Fruit fly (Drosophila melanogaster) whole organism, prepupa: Measurements from ENCODE around the gene pros.

Source experiments
- CG10669 ChIP-seq: fragments of 200-800 bp; sonication (Bioruptor generic); optimal IDR thresholded peaks from 3 replicates; lab custom pipeline; 2018; ENCODE audit warnings: missing biosample characterization, mild to moderate bottlenecking, missing genetic modification characterization, moderate library complexity
- CG11902 ChIP-seq: fragments of 200-800 bp; sonication (Bioruptor generic); optimal IDR thresholded peaks from 3 replicates; lab custom pipeline; 2016; ENCODE audit warnings: missing biosample characterization, missing genetic modification characterization
- CG1621 ChIP-seq: fragments of 200-800 bp; sonication (Bioruptor generic); optimal IDR thresholded peaks from 3 replicates; lab custom pipeline; 2018; ENCODE audit warnings: missing biosample characterization, mild to moderate bottlenecking, missing genetic modification characterization
- CG16779 ChIP-seq: fragments of 200-800 bp; sonication (Bioruptor generic); optimal IDR thresholded peaks from 3 replicates; lab custom pipeline; 2017; ENCODE audit warnings: missing biosample characterization, mild to moderate bottlenecking, missing genetic modification characterization
- CG3032 ChIP-seq: fragments of 200-800 bp; optimal IDR thresholded peaks from 2 replicates; lab custom pipeline; 2019; ENCODE audit warnings: missing biosample characterization, mild to moderate bottlenecking, missing genetic modification characterization, moderate library complexity
- CG34406 ChIP-seq: fragments of 200-800 bp; sonication (Bioruptor generic); optimal IDR thresholded peaks from 3 replicates; lab custom pipeline; 2016; ENCODE audit warnings: missing biosample characterization, missing genetic modification characterization
- CG4318 ChIP-seq: fragments of 200-800 bp; sonication (Bioruptor generic); optimal IDR thresholded peaks from 3 replicates; lab custom pipeline; 2017; ENCODE audit warnings: missing biosample characterization, mild to moderate bottlenecking, missing genetic modification characterization
- CG6276 ChIP-seq: fragments of 200-800 bp; sonication (Bioruptor generic); optimal IDR thresholded peaks from 2 replicates; lab custom pipeline; 2017; ENCODE audit warnings: missing biosample characterization, mild to moderate bottlenecking, missing genetic modification characterization
- CG6808 ChIP-seq: fragments of 200-800 bp; sonication (Bioruptor generic); optimal IDR thresholded peaks from 3 replicates; lab custom pipeline; 2017; ENCODE audit warnings: missing biosample characterization, missing genetic modification characterization, mild to moderate bottlenecking, moderate library complexity, missing genetic modification reagents
- CG6854 ChIP-seq: fragments of 200-800 bp; sonication (Bioruptor generic); optimal IDR thresholded peaks from 2 replicates; lab custom pipeline; 2017; ENCODE audit warnings: missing biosample characterization, mild to moderate bottlenecking, missing genetic modification characterization
- CG7368 ChIP-seq: fragments of 200-800 bp; sonication (Bioruptor generic); optimal IDR thresholded peaks from 3 replicates; lab custom pipeline; 2016; ENCODE audit warnings: missing biosample characterization, missing genetic modification characterization
- Eip78C ChIP-seq: fragments of 200-800 bp; sonication (Bioruptor generic); peaks from one replicate; lab custom pipeline; 2016; ENCODE audit warnings: missing biosample characterization, missing genetic modification characterization
- Ets21C ChIP-seq: fragments of 200-800 bp; sonication (Bioruptor generic); optimal IDR thresholded peaks from 3 replicates; lab custom pipeline; 2016; ENCODE audit warnings: missing biosample characterization, missing genetic modification characterization
- Gug ChIP-seq: fragments of 200-800 bp; sonication (Bioruptor generic); IDR thresholded peaks from 2 replicates; pipeline ENCODE4 v1.3.6; 2022; ENCODE audit warnings: missing biosample characterization, missing genetic modification characterization
- Hr38 ChIP-seq: sonication (Bioruptor generic); optimal IDR thresholded peaks from 2 replicates; lab custom pipeline; 2016; ENCODE audit warnings: missing biosample characterization, missing genetic modification characterization
- Hr4 ChIP-seq: fragments of 200-800 bp; sonication (Bioruptor generic); optimal IDR thresholded peaks from 3 replicates; lab custom pipeline; 2016; ENCODE audit warnings: missing biosample characterization, missing genetic modification characterization
- Lpt ChIP-seq: fragments of 200-800 bp; sonication (Bioruptor generic); optimal IDR thresholded peaks from 3 replicates; lab custom pipeline; 2016; ENCODE audit warnings: missing biosample characterization, missing genetic modification characterization
- Met ChIP-seq: fragments of 200-800 bp; sonication (Bioruptor generic); optimal IDR thresholded peaks from 3 replicates; lab custom pipeline; 2016; ENCODE audit warnings: missing biosample characterization, missing genetic modification characterization
- Smox ChIP-seq: fragments of 200-800 bp; sonication (Bioruptor generic); optimal IDR thresholded peaks from 3 replicates; lab custom pipeline; 2016; ENCODE audit warnings: missing biosample characterization, missing genetic modification characterization
- Sox14 ChIP-seq: fragments of 200-800 bp; sonication (Bioruptor generic); optimal IDR thresholded peaks from 3 replicates; lab custom pipeline; 2016; ENCODE audit warnings: missing biosample characterization, missing genetic modification characterization
- acj6 ChIP-seq: fragments of 200-800 bp; sonication (Bioruptor generic); optimal IDR thresholded peaks from 3 replicates; lab custom pipeline; 2016; ENCODE audit warnings: missing biosample characterization, missing genetic modification characterization
- dac ChIP-seq: fragments of 200-800 bp; sonication (Bioruptor generic); optimal IDR thresholded peaks from 2 replicates; lab custom pipeline; 2017; ENCODE audit warnings: missing biosample characterization, mild to moderate bottlenecking, missing genetic modification characterization
- eg ChIP-seq: fragments of 200-800 bp; sonication (Bioruptor generic); IDR thresholded peaks from 3 replicates; pipeline ENCODE4 v1.3.6; 2022; ENCODE audit warnings: missing biosample characterization, missing genetic modification characterization
- esn ChIP-seq: fragments of 200-800 bp; sonication (Bioruptor generic); optimal IDR thresholded peaks from 2 replicates; lab custom pipeline; 2016; ENCODE audit warnings: missing biosample characterization, mild to moderate bottlenecking, missing genetic modification characterization, moderate library complexity
- fd59A ChIP-seq: fragments of 200-800 bp; sonication (Bioruptor generic); optimal IDR thresholded peaks from 2 replicates; lab custom pipeline; 2017; ENCODE audit warnings: missing biosample characterization, mild to moderate bottlenecking, missing genetic modification characterization, missing genetic modification reagents
- pdm3 ChIP-seq: fragments of 200-800 bp; sonication (Bioruptor generic); optimal IDR thresholded peaks from 3 replicates; lab custom pipeline; 2016; ENCODE audit warnings: missing biosample characterization, missing genetic modification characterization
- spab ChIP-seq: fragments of 200-800 bp; sonication (Bioruptor generic); optimal IDR thresholded peaks from 2 replicates; lab custom pipeline; 2017; ENCODE audit warnings: missing biosample characterization, mild to moderate bottlenecking, missing genetic modification characterization, missing genetic modification reagents
- ss ChIP-seq, 2 experiments: fragments of 200-800 bp; sonication (Bioruptor generic); optimal IDR thresholded peaks; 2 replicates in 1 of 2; 3 replicates in 1 of 2; lab custom pipeline; 2017 to 2018; ENCODE audit warnings: mild to moderate bottlenecking in 2 of 2, missing biosample characterization in 2 of 2, missing genetic modification characterization in 2 of 2, moderate library complexity in 1 of 2
- svp ChIP-seq: fragments of 200-800 bp; sonication (Bioruptor generic); peaks from one replicate; lab custom pipeline; 2016; ENCODE audit warnings: missing biosample characterization, missing genetic modification characterization

pros gene

dm6 chr3R:11328180-11328579 lies at the start of gene pros:
pros (plus strand) TSS chr3R:11328480.
- TF ChIP-seq Lpt (GFP tag; lab: Kevin White, UChicago) (no peak), spab (GFP tag; lab: Kevin White, UChicago) (no peak), Sox14 (GFP tag; lab: Kevin White, UChicago) (no peak), CG10669 (GFP tag; lab: Kevin White, UChicago) (no peak)

dm6 chr3R:11281887-11282286 lies 46.4 kb upstream of the pros start:
- peak; percentile 25 for TF ChIP-seq svp (GFP tag; lab: Kevin White, UChicago)
- TF ChIP-seq CG6276 (GFP tag; lab: Kevin White, UChicago), result peak; percentile 1
- TF ChIP-seq esn (GFP tag; lab: Kevin White, UChicago), result no peak
- TF ChIP-seq Hr38 (GFP tag; lab: Kevin White, UChicago), result no peak
- TF ChIP-seq ss (GFP tag; optimal IDR thresholded peaks at IDR 0.05; lab: Kevin White, UChicago), result peak in 1 of 2 experiments; percentile 36
- no peak for TF ChIP-seq Smox
- TF ChIP-seq, all 60 proteins: peak for 3

dm6 chr3R:11286948-11287347 lies 41.3 kb upstream of the pros start:
- TF ChIP-seq acj6 (GFP tag; lab: Kevin White, UChicago), result no peak
- no peak for TF ChIP-seq CG1621 (tag; lab: Kevin White, UChicago)
- TF ChIP-seq, all 60 proteins: peak for 0

- no peak for TF ChIP-seq CG11902
- 0 out of 3 replicates have a peak, but pooled peaks have one; percentile 9 for TF ChIP-seq eg (GFP tag; lab: Robert Waterston, UW)
Measured at dm6 chr3R:11302936-11303335, 25.3 kb upstream of the pros start.

dm6 chr3R:11305917-11306316 lies 22.4 kb upstream of the pros start:
- TF ChIP-seq acj6 (GFP tag; lab: Kevin White, UChicago), result no peak
- no peak for TF ChIP-seq CG16779
- TF ChIP-seq CG7368 (GFP tag; lab: Kevin White, UChicago), result no peak
- TF ChIP-seq Hr4 (GFP tag; lab: Kevin White, UChicago), result no peak
- TF ChIP-seq CG6808 (GFP tag; lab: Kevin White, UChicago), result no peak
- TF ChIP-seq svp (GFP tag; lab: Kevin White, UChicago), result no peak
- TF ChIP-seq Ets21C (GFP tag; lab: Kevin White, UChicago), result no peak
- no peak for TF ChIP-seq Smox
- TF ChIP-seq pdm3 (GFP tag; lab: Kevin White, UChicago), result no peak
- no peak for TF ChIP-seq Lpt (GFP tag; lab: Kevin White, UChicago)
- TF ChIP-seq CG6854 (GFP tag; lab: Kevin White, UChicago), result no peak

dm6 chr3R:11310669-11311068 lies 17.6 kb upstream of the pros start:
- TF ChIP-seq CG10669 (GFP tag; lab: Kevin White, UChicago) (no peak), Gug (GFP tag; lab: Robert Waterston, UW) (no peak), Met (GFP tag; lab: Kevin White, UChicago) (no peak), CG34406 (GFP tag; lab: Kevin White, UChicago) (no peak)

dm6 chr3R:11312292-11312691 lies 16.0 kb upstream of the pros start:
- TF ChIP-seq pdm3 (GFP tag; lab: Kevin White, UChicago) (no peak), CG4318 (GFP tag; lab: Kevin White, UChicago) (no peak), CG3032 (tag; lab: Kevin White, UChicago) (no peak), svp (GFP tag; lab: Kevin White, UChicago) (no peak), Hr38 (GFP tag; lab: Kevin White, UChicago) (no peak), CG6808 (GFP tag; lab: Kevin White, UChicago) (no peak), Eip78C (GFP tag; lab: Kevin White, UChicago) (peak; percentile 37), fd59A (no peak), dac (GFP tag; lab: Kevin White, UChicago) (no peak)
